Fruit fly (Drosophila melanogaster) whole organism, embryonic: ENCODE data around the gene mld.

Experiments used
- Blimp-1 ChIP-seq: fragments of 200-800 bp; sonication (Bioruptor generic); optimal IDR thresholded peaks from 3 replicates; lab custom pipeline; 2018; ENCODE audit warnings: missing biosample characterization, missing genetic modification characterization, mild to moderate bottlenecking, moderate library complexity, missing genetic modification reagents
- CG10209 ChIP-seq: fragments of 200-800 bp; sonication (Bioruptor generic); optimal IDR thresholded peaks from 3 replicates; lab custom pipeline; 2017; ENCODE audit warnings: missing biosample characterization, mild to moderate bottlenecking, missing genetic modification characterization, missing genetic modification reagents
- CG12071 ChIP-seq: fragments of 200-800 bp; sonication (Bioruptor generic); optimal IDR thresholded peaks from 3 replicates; lab custom pipeline; 2018; ENCODE audit warnings: missing biosample characterization, mild to moderate bottlenecking, missing genetic modification characterization
- CG12769 ChIP-seq: fragments of 200-800 bp; sonication (Bioruptor generic); optimal IDR thresholded peaks from 2 replicates; lab custom pipeline; 2019; ENCODE audit warnings: missing biosample characterization, mild to moderate bottlenecking, missing genetic modification characterization, moderate library complexity
- CG13894 ChIP-seq: fragments of 200-800 bp; sonication (Bioruptor generic); optimal IDR thresholded peaks from 3 replicates; lab custom pipeline; 2018; ENCODE audit warnings: missing biosample characterization, mild to moderate bottlenecking, missing genetic modification characterization, moderate library complexity
- CG14710 ChIP-seq: fragments of 200-800 bp; sonication (Bioruptor generic); optimal IDR thresholded peaks from 3 replicates; lab custom pipeline; 2019; ENCODE audit warnings: missing biosample characterization, mild to moderate bottlenecking, missing genetic modification characterization, moderate library complexity
- CG15269 ChIP-seq: fragments of 200-800 bp; sonication (Bioruptor generic); optimal IDR thresholded peaks from 2 replicates; lab custom pipeline; 2018; ENCODE audit warnings: missing biosample characterization, mild to moderate bottlenecking, missing genetic modification characterization, moderate library complexity
- CG1529 ChIP-seq: fragments of 200-800 bp; sonication (Bioruptor generic); optimal IDR thresholded peaks from 3 replicates; lab custom pipeline; 2018; ENCODE audit warnings: missing biosample characterization, missing genetic modification characterization
- CG15479 ChIP-seq: fragments of 200-800 bp; sonication (Bioruptor generic); optimal IDR thresholded peaks from 3 replicates; lab custom pipeline; 2019; ENCODE audit warnings: missing biosample characterization, mild to moderate bottlenecking, missing genetic modification characterization, moderate library complexity
- CG18476 ChIP-seq: fragments of 200-800 bp; sonication (Bioruptor generic); optimal IDR thresholded peaks from 2 replicates; lab custom pipeline; 2016; ENCODE audit warnings: missing biosample characterization, mild to moderate bottlenecking, missing genetic modification characterization
- CG33557 ChIP-seq: fragments of 200-800 bp; sonication (Bioruptor generic); optimal IDR thresholded peaks from 2 replicates; lab custom pipeline; 2019; ENCODE audit warnings: missing biosample characterization, mild to moderate bottlenecking, missing genetic modification characterization, moderate library complexity
- CG34376 ChIP-seq: fragments of 200-800 bp; sonication (Bioruptor generic); optimal IDR thresholded peaks from 2 replicates; lab custom pipeline; 2018; ENCODE audit warnings: missing biosample characterization, mild to moderate bottlenecking, missing genetic modification characterization
- CG3838 ChIP-seq: fragments of 200-800 bp; sonication (Bioruptor generic); optimal IDR thresholded peaks from 3 replicates; lab custom pipeline; 2016; ENCODE audit warnings: missing biosample characterization, missing genetic modification characterization
- CG7372 ChIP-seq: fragments of 200-800 bp; sonication (Bioruptor generic); IDR thresholded peaks from 2 replicates; pipeline ENCODE4 v1.3.6; 2022; ENCODE audit warnings: missing biosample characterization, missing genetic modification characterization
- CG7928 ChIP-seq: fragments of 200-800 bp; sonication (Bioruptor generic); optimal IDR thresholded peaks from 2 replicates; lab custom pipeline; 2017; ENCODE audit warnings: missing biosample characterization, mild to moderate bottlenecking, missing genetic modification characterization
- CG8290 ChIP-seq, 3 experiments: fragments of 200-800 bp; sonication (Bioruptor generic); optimal IDR thresholded peaks; 2 replicates each; lab custom pipeline; 2016 to 2019; ENCODE audit warnings: missing biosample characterization in 3 of 3, missing genetic modification characterization in 3 of 3, mild to moderate bottlenecking in 2 of 3, moderate library complexity in 1 of 3
- GATAe ChIP-seq: fragments of 200-800 bp; sonication (Bioruptor generic); conservative IDR thresholded peaks from 2 replicates; pipeline ENCODE4 v1.3.6; 2022; ENCODE audit warnings: missing biosample characterization, missing genetic modification characterization
- Gug ChIP-seq: fragments of 200-800 bp; sonication (Bioruptor generic); IDR thresholded peaks from 4 replicates; pipeline ENCODE4 v1.3.6; 2022; ENCODE audit warnings: missing biosample characterization, missing genetic modification characterization
- HHEX ChIP-seq: fragments of 200-800 bp; sonication (Bioruptor generic); optimal IDR thresholded peaks from 3 replicates; lab custom pipeline; 2017; ENCODE audit warnings: missing biosample characterization, mild to moderate bottlenecking, missing genetic modification characterization, missing genetic modification reagents
- Hey ChIP-seq: fragments of 200-800 bp; sonication (Bioruptor generic); optimal IDR thresholded peaks from 3 replicates; lab custom pipeline; 2018; ENCODE audit warnings: missing biosample characterization, mild to moderate bottlenecking, missing genetic modification characterization
- Max ChIP-seq: fragments of 200-800 bp; sonication (Bioruptor generic); optimal IDR thresholded peaks from 2 replicates; lab custom pipeline; 2016; ENCODE audit warnings: missing biosample characterization, mild to moderate bottlenecking, missing genetic modification characterization
- Med ChIP-seq: fragments of 200-800 bp; sonication (Bioruptor generic); peaks from one replicate; lab custom pipeline; 2016; ENCODE audit warnings: missing biosample characterization, missing genetic modification characterization, mild to moderate bottlenecking, inconsistent platforms, moderate library complexity
- Pdp1 ChIP-seq, 2 experiments: fragments of 200-800 bp; sonication (Bioruptor generic); optimal IDR thresholded peaks; 3 replicates each; lab custom pipeline; 2016; ENCODE audit warnings: missing biosample characterization in 2 of 2, missing genetic modification characterization in 2 of 2, mild to moderate bottlenecking in 1 of 2, moderate library complexity in 1 of 2
- Vsx1 ChIP-seq: fragments of 200-800 bp; sonication (Bioruptor generic); optimal IDR thresholded peaks from 2 replicates; lab custom pipeline; 2017; ENCODE audit warnings: missing biosample characterization, mild to moderate bottlenecking, missing genetic modification characterization, missing genetic modification reagents
- al ChIP-seq: fragments of 200-800 bp; sonication (Bioruptor generic); IDR thresholded peaks from 2 replicates; pipeline ENCODE4 v1.3.6; 2022; ENCODE audit warnings: missing biosample characterization, missing genetic modification characterization
- bigmax ChIP-seq: fragments of 200-800 bp; sonication (Bioruptor generic); optimal IDR thresholded peaks from 2 replicates; lab custom pipeline; 2018; ENCODE audit warnings: missing biosample characterization, mild to moderate bottlenecking, missing genetic modification characterization
- chinmo ChIP-seq: fragments of 200-800 bp; sonication (Bioruptor generic); IDR thresholded peaks from 4 replicates; pipeline ENCODE4 v1.3.6; 2022; ENCODE audit warnings: missing biosample characterization, missing genetic modification characterization; ENCODE audit not compliant: partially characterized antibody
- crol ChIP-seq: fragments of 200-800 bp; sonication (Bioruptor generic); IDR thresholded peaks from 2 replicates; pipeline ENCODE4 v1.3.6; 2022; ENCODE audit warnings: missing biosample characterization, missing genetic modification characterization
- cwo ChIP-seq: fragments of 200-800 bp; sonication (Bioruptor generic); optimal IDR thresholded peaks from 3 replicates; lab custom pipeline; 2017; ENCODE audit warnings: missing biosample characterization, missing genetic modification characterization, mild to moderate bottlenecking, moderate library complexity, missing genetic modification reagents
- exex ChIP-seq: fragments of 200-800 bp; sonication (Bioruptor generic); optimal IDR thresholded peaks from 4 replicates; lab custom pipeline; 2018; ENCODE audit warnings: missing biosample characterization, mild to moderate bottlenecking, missing genetic modification characterization, moderate library complexity
- fu2 ChIP-seq: fragments of 200-800 bp; sonication (Bioruptor generic); optimal IDR thresholded peaks from 2 replicates; lab custom pipeline; 2016; ENCODE audit warnings: missing biosample characterization, missing genetic modification characterization
- lab ChIP-seq: fragments of 200-800 bp; sonication (Bioruptor generic); optimal IDR thresholded peaks from 3 replicates; lab custom pipeline; 2017; ENCODE audit warnings: missing biosample characterization, missing genetic modification characterization, mild to moderate bottlenecking, moderate library complexity, missing genetic modification reagents
- lov ChIP-seq, 2 experiments: fragments of 200-800 bp in 1 of 2; fragments of >200 bp in 1 of 2; sonication (Bioruptor generic) in 1 of 2; IDR thresholded peaks in 1 of 2; optimal IDR thresholded peaks in 1 of 2; 2 replicates in 1 of 2; 3 replicates in 1 of 2; pipeline versions ENCODE4 v1.3.6 to Lab custom; 2017 to 2022; ENCODE audit warnings: missing biosample characterization in 1 of 2, missing genetic modification characterization in 1 of 2
- mirr ChIP-seq: fragments of 200-800 bp; sonication (Bioruptor generic); optimal IDR thresholded peaks from 3 replicates; lab custom pipeline; 2018; ENCODE audit warnings: missing biosample characterization, mild to moderate bottlenecking, missing genetic modification characterization
- oc ChIP-seq: fragments of 200-800 bp; sonication (Bioruptor generic); optimal IDR thresholded peaks from 2 replicates; lab custom pipeline; 2018; ENCODE audit warnings: missing biosample characterization, mild to moderate bottlenecking, missing genetic modification characterization, moderate library complexity
- onecut ChIP-seq: fragments of 200-800 bp; sonication (Bioruptor generic); IDR thresholded peaks from 2 replicates; pipeline ENCODE4 v1.3.6; 2022; ENCODE audit warnings: missing biosample characterization, missing genetic modification characterization
- ranshi ChIP-seq: fragments of 200-800 bp; sonication (Bioruptor generic); IDR thresholded peaks from 2 replicates; pipeline ENCODE4 v1.3.6; 2022; ENCODE audit warnings: missing biosample characterization, missing genetic modification characterization
- rib ChIP-seq: fragments of 200-800 bp; sonication (Bioruptor generic); IDR thresholded peaks from 2 replicates; pipeline ENCODE4 v1.3.6; 2022; ENCODE audit warnings: missing biosample characterization, missing genetic modification characterization
- sd ChIP-seq: fragments of 200-800 bp; sonication (Bioruptor generic); optimal IDR thresholded peaks from 3 replicates; lab custom pipeline; 2018; ENCODE audit warnings: missing biosample characterization, mild to moderate bottlenecking, missing genetic modification characterization, moderate library complexity
- sug ChIP-seq: fragments of 200-800 bp; optimal IDR thresholded peaks from 2 replicates; lab custom pipeline; 2019; ENCODE audit warnings: missing biosample characterization, mild to moderate bottlenecking, missing genetic modification characterization, moderate library complexity
- tin ChIP-seq: fragments of 200-800 bp; sonication (Bioruptor generic); optimal IDR thresholded peaks from 3 replicates; lab custom pipeline; 2016; ENCODE audit warnings: missing biosample characterization, missing genetic modification characterization
- tup ChIP-seq: fragments of 200-800 bp; sonication (Bioruptor generic); optimal IDR thresholded peaks from 2 replicates; lab custom pipeline; 2016; ENCODE audit warnings: missing biosample characterization, mild to moderate bottlenecking, missing genetic modification characterization, moderate library complexity
- zen2 ChIP-seq: fragments of 200-800 bp; sonication (Bioruptor generic); IDR thresholded peaks from 3 replicates; pipeline ENCODE4 v1.3.6; 2022; ENCODE audit warnings: missing biosample characterization, missing genetic modification characterization; ENCODE audit not compliant: partially characterized antibody

The mld gene

dm6 chr3R:24568251-24568932 is 17.1 kb upstream of the mld start (continued):
- no peak for TF ChIP-seq CG8290 (GFP tag; optimal IDR thresholded peaks at IDR 0.05; lab: Kevin White, UChicago)
- TF ChIP-seq CG8290 (tag; optimal IDR thresholded peaks at IDR 0.05; lab: Kevin White, UChicago), result peak in 1 of 2 experiments; percentile 16
- peak; percentile 76 for TF ChIP-seq sug (tag; lab: Kevin White, UChicago)
- no peak for TF ChIP-seq CG14710
- peak; percentile 32 for TF ChIP-seq sd (tag; lab: Kevin White, UChicago)
- TF ChIP-seq Med, result peak; percentile 66
- peak; percentile 58 for TF ChIP-seq GATAe (GFP tag; lab: Robert Waterston, UW)
- peak; percentile 35 for TF ChIP-seq mirr (GFP tag; lab: Kevin White, UChicago)
- peak; percentile 95 for TF ChIP-seq Hey (tag; lab: Kevin White, UChicago)
- peak; percentile 92 for TF ChIP-seq cwo (GFP tag; lab: Kevin White, UChicago)
- TF ChIP-seq CG33557, result no peak
- peak; percentile 19 for TF ChIP-seq CG15479 (GFP tag; lab: Kevin White, UChicago)
- TF ChIP-seq chinmo (GFP tag; lab: Robert Waterston, UW), result 0 out of 4 replicates have a peak, but pooled peaks have one; percentile 46
- peak; percentile 75 for TF ChIP-seq CG34376 (GFP tag; lab: Kevin White, UChicago)
- TF ChIP-seq lab (GFP tag; lab: Kevin White, UChicago), result peak; percentile 9
- TF ChIP-seq rib, result peak; percentile 39; the same call in 1 of the 2 replicates
- TF ChIP-seq fu2 (GFP tag; lab: Kevin White, UChicago), result no peak
- TF ChIP-seq CG3838 (GFP tag; lab: Kevin White, UChicago), result no peak

DNA sequence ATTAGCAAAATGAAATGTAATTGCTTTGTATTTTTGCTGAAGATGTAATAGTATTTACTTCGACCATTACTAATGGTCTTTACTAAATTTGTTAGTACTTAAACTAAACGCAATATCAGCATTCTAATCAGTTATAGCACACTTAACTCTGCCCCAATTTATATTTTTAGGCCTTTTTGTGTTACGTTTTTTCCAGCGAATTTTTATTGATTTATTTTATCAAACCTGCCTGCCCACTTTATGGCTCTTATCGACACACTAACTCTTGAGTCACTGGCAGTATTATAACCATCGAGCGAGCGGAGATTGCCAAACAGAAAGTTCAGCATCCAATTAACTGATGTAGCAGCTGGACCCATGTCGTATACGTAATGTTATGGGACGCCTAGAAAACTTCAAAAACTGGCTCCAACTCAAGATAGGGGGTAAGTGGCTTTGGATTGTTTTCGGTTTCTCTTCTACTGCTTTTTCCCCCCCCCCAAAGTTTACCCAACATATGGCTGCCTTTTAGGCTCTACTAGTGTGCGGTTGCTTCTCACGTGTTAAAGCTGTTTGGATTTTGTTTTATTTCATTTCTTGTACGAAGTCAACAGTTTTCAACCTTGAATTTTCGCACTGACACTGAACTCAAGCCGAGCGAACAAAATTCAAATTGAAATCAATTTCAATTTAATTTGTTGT is 15.6 kb upstream of the mld start:
- peak; percentile 63 for TF ChIP-seq oc (tag; lab: Kevin White, UChicago)
- TF ChIP-seq CG7372 (GFP tag; lab: Robert Waterston, UW), result 0 out of 2 replicates have a peak, but pooled peaks have one; percentile 36
- peak; percentile 7; the same call in 1 of the 4 replicates for TF ChIP-seq chinmo (GFP tag; lab: Robert Waterston, UW)
- peak; percentile 44 for TF ChIP-seq exex (tag; lab: Kevin White, UChicago)
- no peak for TF ChIP-seq lov (optimal IDR thresholded peaks at IDR 0.05; lab: Kevin White, UChicago)
- peak; percentile 14; the same call in 1 of the 3 replicates for TF ChIP-seq lov (GFP tag; IDR thresholded peaks at IDR 0.05; lab: Robert Waterston, UW)
- TF ChIP-seq fu2 (GFP tag; lab: Kevin White, UChicago), result no peak
- no peak for TF ChIP-seq HHEX
- TF ChIP-seq cwo (GFP tag; lab: Kevin White, UChicago), result peak; percentile 77
- TF ChIP-seq onecut (GFP tag; lab: Robert Waterston, UW), result peak; percentile 51
- TF ChIP-seq CG15269 (tag; lab: Kevin White, UChicago), result peak; percentile 41
- no peak for TF ChIP-seq Gug (GFP tag; lab: Robert Waterston, UW)
- no peak for TF ChIP-seq ranshi (GFP tag; lab: Robert Waterston, UW)
- TF ChIP-seq CG1529 (GFP tag; lab: Kevin White, UChicago), result no peak
- TF ChIP-seq Pdp1 (GFP tag; optimal IDR thresholded peaks at IDR 0.05; lab: Kevin White, UChicago), result peak in 1 of 2 experiments; percentile 78
- no peak for TF ChIP-seq CG7928 (GFP tag; lab: Kevin White, UChicago)
- no peak for TF ChIP-seq Max (GFP tag; lab: Kevin White, UChicago)
- TF ChIP-seq mirr (GFP tag; lab: Kevin White, UChicago), result peak; percentile 32
- no peak for TF ChIP-seq CG10209 (GFP tag; lab: Kevin White, UChicago)
- no peak for TF ChIP-seq bigmax
- TF ChIP-seq Blimp-1 (GFP tag; lab: Kevin White, UChicago), result peak; percentile 17
- no peak for TF ChIP-seq tin (GFP tag; lab: Kevin White, UChicago)
- peak; percentile 81 for TF ChIP-seq CG13894 (tag; lab: Kevin White, UChicago)
- TF ChIP-seq zen2, result no peak
- no peak for TF ChIP-seq tup (GFP tag; lab: Kevin White, UChicago)
- TF ChIP-seq Vsx1 (GFP tag; lab: Kevin White, UChicago), result peak; percentile 1
- no peak for TF ChIP-seq CG12071
- TF ChIP-seq crol, result peak; percentile 70
- peak; percentile 82 for TF ChIP-seq CG12769 (tag; lab: Kevin White, UChicago)
- no peak for TF ChIP-seq al (GFP tag; lab: Robert Waterston, UW)
- TF ChIP-seq Med, result peak; percentile 52
- no peak for TF ChIP-seq CG18476
